Fruit fly (Drosophila melanogaster): Measurements from ENCODE around the gene cact.
A peak's percentile ranks its signal among the peaks of the same experiment; 100 is the strongest.

Gene cact

DNA sequence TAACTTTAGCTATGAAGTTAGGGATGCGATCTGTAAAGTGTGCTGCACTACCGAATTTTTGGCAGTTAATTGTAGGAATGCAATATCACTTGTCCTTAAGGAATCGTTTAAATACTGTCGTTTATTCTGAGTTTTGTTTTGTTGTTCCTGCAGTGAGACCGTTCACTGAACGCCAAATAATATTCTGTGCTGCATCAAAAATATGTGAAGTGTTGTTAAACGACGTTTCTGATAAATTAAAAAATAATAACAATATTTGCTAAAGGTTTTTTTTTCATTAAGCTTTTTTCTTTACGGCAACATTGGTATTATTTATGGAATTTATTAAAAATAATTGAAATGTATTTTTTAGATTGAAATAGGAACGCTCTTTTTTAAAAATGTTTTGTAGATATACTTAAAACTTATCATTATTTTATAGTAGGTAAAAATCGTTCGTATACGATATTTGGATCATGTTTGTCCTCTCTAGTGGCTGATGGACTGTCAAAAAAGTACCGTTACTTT is 23.2 kb downstream of the cact start, which contains the start of gene GMF (continued):
- no peak for TF ChIP-seq dimm (GFP tag; IDR thresholded peaks at IDR 0.05)
- TF ChIP-seq Max (GFP tag; optimal IDR thresholded peaks at IDR 0.05), result peak; percentile 46
- no peak for TF ChIP-seq CG4282 (GFP tag; optimal IDR thresholded peaks at IDR 0.05)
- no peak for TF ChIP-seq CG11093 (GFP tag; IDR thresholded peaks at IDR 0.05)
- peak; percentile 29 for TF ChIP-seq CG18476 (GFP tag; optimal IDR thresholded peaks at IDR 0.05)
- TF ChIP-seq grau (tag; optimal IDR thresholded peaks at IDR 0.05), result peak; percentile 43
- TF ChIP-seq lbe (GFP tag; optimal IDR thresholded peaks at IDR 0.05), result peak; percentile 38
- peak; percentile 1 for TF ChIP-seq CG16863 (GFP tag; optimal IDR thresholded peaks at IDR 0.05)
- TF ChIP-seq CG9932 (GFP tag; IDR thresholded peaks at IDR 0.05), result peak; percentile 45
- TF ChIP-seq CG31441 (GFP tag; IDR thresholded peaks at IDR 0.05), result no peak; the same call in none of the 2 replicates
- TF ChIP-seq Drgx (GFP tag; IDR thresholded peaks at IDR 0.05), result no peak
- peak; percentile 60 for TF ChIP-seq CG18262 (tag; optimal IDR thresholded peaks at IDR 0.05)
- no peak for TF ChIP-seq CG14965 (GFP tag; optimal IDR thresholded peaks at IDR 0.05; ENCODE audit: borderline replicate concordance)
- no peak for TF ChIP-seq caup (GFP tag; optimal IDR thresholded peaks at IDR 0.05; ENCODE audit: severe bottlenecking)
- TF ChIP-seq CG17802 (tag; optimal IDR thresholded peaks at IDR 0.05), result no peak
- no peak for TF ChIP-seq ranshi (GFP tag; IDR thresholded peaks at IDR 0.05)
- no peak for TF ChIP-seq al (GFP tag; IDR thresholded peaks at IDR 0.05)
- peak; percentile 6 for TF ChIP-seq Bteb2 (GFP tag; optimal IDR thresholded peaks at IDR 0.05)
- peak; percentile 84 for TF ChIP-seq Ets65A (GFP tag)
- TF ChIP-seq CG30403 (GFP tag; optimal IDR thresholded peaks at IDR 0.05), result peak; percentile 49
- TF ChIP-seq CG17612 (GFP tag; IDR thresholded peaks at IDR 0.05), result no peak
- TF ChIP-seq CG15696 (tag; optimal IDR thresholded peaks at IDR 0.05), result peak; percentile 46
- TF ChIP-seq Dbx (GFP tag; IDR thresholded peaks at IDR 0.05), result 0 out of 3 replicates have a peak, but pooled peaks have one; percentile 11
- no peak for TF ChIP-seq CG6689 (GFP tag; IDR thresholded peaks at IDR 0.05)
- no peak for TF ChIP-seq H2.0 (GFP tag; IDR thresholded peaks at IDR 0.05)
- TF ChIP-seq cas (GFP tag; IDR thresholded peaks at IDR 0.05), result no peak
- TF ChIP-seq da (GFP tag; optimal IDR thresholded peaks at IDR 0.05), result no peak
- TF ChIP-seq insv (GFP tag; optimal IDR thresholded peaks at IDR 0.05), result no peak
- no peak for TF ChIP-seq maf-S (GFP tag; optimal IDR thresholded peaks at IDR 0.05)
- no peak for TF ChIP-seq slou (GFP tag; optimal IDR thresholded peaks at IDR 0.05)
- peak; percentile 60 for TF ChIP-seq pzg (GFP tag; optimal IDR thresholded peaks at IDR 0.05)
- TF ChIP-seq phol (tag; optimal IDR thresholded peaks at IDR 0.05), result peak; percentile 70
- TF ChIP-seq CG34422 (GFP tag; IDR thresholded peaks at IDR 0.05), result 0 out of 3 replicates have a peak, but pooled peaks have one; percentile 11
- TF ChIP-seq mirr (GFP tag; optimal IDR thresholded peaks at IDR 0.05), result no peak
- TF ChIP-seq YL-1 (GFP tag; optimal IDR thresholded peaks at IDR 0.05), result peak; percentile 72
- TF ChIP-seq prd (optimal IDR thresholded peaks at IDR 0.05), result no peak
- no peak for TF ChIP-seq prd (GFP tag; IDR thresholded peaks at IDR 0.05)
- peak; percentile 75 for TF ChIP-seq nmo (GFP tag; optimal IDR thresholded peaks at IDR 0.05)
- no peak for TF ChIP-seq NK7.1 (GFP tag; optimal IDR thresholded peaks at IDR 0.05)
- TF ChIP-seq twi (tag; optimal IDR thresholded peaks at IDR 0.05), result peak; percentile 6
- peak; percentile 67 for TF ChIP-seq BEAF-32 (GFP tag; optimal IDR thresholded peaks at IDR 0.05)
- TF ChIP-seq lilli (GFP tag; optimal IDR thresholded peaks at IDR 0.05), result peak; percentile 45
- TF ChIP-seq CoRest (tag; optimal IDR thresholded peaks at IDR 0.05), result peak; percentile 72
- no peak; the same call in 2 of the 3 replicates for TF ChIP-seq sr (GFP tag; IDR thresholded peaks at IDR 0.05)
- no peak for TF ChIP-seq ssp (GFP tag; IDR thresholded peaks at IDR 0.05)
- TF ChIP-seq Dp (GFP tag; optimal IDR thresholded peaks at IDR 0.05), result peak; percentile 13
- TF ChIP-seq lov (optimal IDR thresholded peaks at IDR 0.05), result no peak
- TF ChIP-seq lov (GFP tag; IDR thresholded peaks at IDR 0.05), result no peak
- TF ChIP-seq CG4424 (GFP tag; optimal IDR thresholded peaks at IDR 0.05), result peak; percentile 48
- TF ChIP-seq Chrac-16 (GFP tag; optimal IDR thresholded peaks at IDR 0.05), result peak; percentile 42
- peak; percentile 62 for TF ChIP-seq CG8924 (tag; optimal IDR thresholded peaks at IDR 0.05)
- no peak for TF ChIP-seq Hr51 (GFP tag; optimal IDR thresholded peaks at IDR 0.05)

Measured in whole organism, embryonic.